Worm (Caenorhabditis elegans) whole organism, L1 larva: Measurements from ENCODE around the gene smcr-8.
A peak's percentile ranks its signal among the peaks of the same experiment; 100 is the strongest.

Experiments used
- fkh-10 ChIP-seq: sonication (generic microtip); optimal IDR thresholded peaks from 2 replicates; lab custom pipeline; 2017; ENCODE audit warnings: missing biosample characterization, missing genetic modification reagents, missing genetic modification characterization
- lin-39 ChIP-seq: fragments of 150-350 bp; optimal IDR thresholded peaks from 2 replicates; lab custom pipeline; 2014; ENCODE audit warnings: missing biosample characterization, missing genetic modification reagents, missing genetic modification characterization
- lir-3 ChIP-seq: sonication (generic microtip); optimal IDR thresholded peaks from 2 replicates; lab custom pipeline; 2016; ENCODE audit warnings: mild to moderate bottlenecking, missing genetic modification characterization, moderate library complexity, missing compliant biosample characterization; ENCODE audit not compliant: poor library complexity
- lsy-2 ChIP-seq, 2 experiments: fragments of 150-350 bp; optimal IDR thresholded peaks; 2 replicates each; lab custom pipeline; 2014; ENCODE audit warnings: missing biosample characterization in 2 of 2, missing genetic modification characterization in 2 of 2
- nhr-237 ChIP-seq: fragments of 150-350 bp; optimal IDR thresholded peaks from 2 replicates; lab custom pipeline; 2014; ENCODE audit warnings: missing biosample characterization, missing genetic modification characterization
- nhr-28 ChIP-seq: fragments of 150-350 bp; optimal IDR thresholded peaks from 2 replicates; lab custom pipeline; 2014; ENCODE audit warnings: missing biosample characterization, missing genetic modification characterization

- no peak for TF ChIP-seq lin-39 (tag; lab: Kevin White, UChicago)
- no peak for TF ChIP-seq nhr-237 (tag; lab: Kevin White, UChicago)
- TF ChIP-seq nhr-28 = no peak
- TF ChIP-seq fkh-10 (GFP tag; lab: Kevin White, UChicago) = no peak
- TF ChIP-seq lsy-2 (tag; optimal IDR thresholded peaks at IDR 0.05; lab: Kevin White, UChicago) = peak; percentile 7 to 47
- TF ChIP-seq lir-3 = no peak
Measured at ce11 chrIII:4998111-4998859, 890 bp upstream of the smcr-8 start, which contains the start of gene tmem-131.
